Worm (Caenorhabditis elegans): ENCODE data around the gene vha-14.

DNA sequence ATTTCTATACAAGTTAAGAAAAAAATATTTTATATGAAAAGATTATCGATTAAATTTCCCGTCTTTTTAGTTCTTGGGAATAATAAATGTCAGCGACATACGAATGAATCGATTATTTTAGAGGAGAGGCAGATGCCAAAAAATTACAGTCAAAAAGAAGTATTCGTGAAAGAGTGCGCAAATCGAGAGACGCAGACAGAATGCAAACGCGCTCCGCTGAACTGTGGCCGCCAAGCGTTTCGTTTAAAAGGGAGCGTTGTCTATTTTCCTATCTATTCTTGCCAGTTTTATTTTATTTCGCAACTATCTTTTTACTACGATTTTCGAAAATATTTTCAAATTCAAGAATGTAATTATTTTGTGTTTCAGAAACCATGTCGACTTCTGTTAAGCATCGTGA is 40.8 kb upstream of the vha-14 start, which contains the start of gene baf-1:
- TF ChIP-seq ama-1 (optimal IDR thresholded peaks at IDR 0.05) (no peak), nhr-76 (tag; optimal IDR thresholded peaks at IDR 0.05) (no peak), nhr-11 (tag; optimal IDR thresholded peaks at IDR 0.05) (no peak), nhr-28 (tag; optimal IDR thresholded peaks at IDR 0.05) (peak; percentile 34), unc-130 (GFP tag; optimal IDR thresholded peaks at IDR 0.05) (peak; percentile 57), pqm-1 (tag; optimal IDR thresholded peaks at IDR 0.05) (peak; percentile 49), unc-39 (tag; optimal IDR thresholded peaks at IDR 0.05) (no peak), egl-43 (GFP tag; IDR thresholded peaks at IDR 0.05) (no peak), nhr-10 (tag; optimal IDR thresholded peaks at IDR 0.05) (no peak), gei-8 (GFP tag; optimal IDR thresholded peaks at IDR 0.05) (no peak), ceh-82 (tag; optimal IDR thresholded peaks at IDR 0.05) (no peak), Y75B8A.6 (GFP tag; IDR thresholded peaks at IDR 0.05) (no peak), hmg-1.1 (GFP tag; IDR thresholded peaks at IDR 0.05) (0 out of 2 replicates have a peak, but pooled peaks have one; percentile 26), daf-19 (GFP tag; conservative IDR thresholded peaks at IDR 0.05) (no peak)
